Worm (Caenorhabditis elegans): ENCODE results near the gene gst-42.

DNA sequence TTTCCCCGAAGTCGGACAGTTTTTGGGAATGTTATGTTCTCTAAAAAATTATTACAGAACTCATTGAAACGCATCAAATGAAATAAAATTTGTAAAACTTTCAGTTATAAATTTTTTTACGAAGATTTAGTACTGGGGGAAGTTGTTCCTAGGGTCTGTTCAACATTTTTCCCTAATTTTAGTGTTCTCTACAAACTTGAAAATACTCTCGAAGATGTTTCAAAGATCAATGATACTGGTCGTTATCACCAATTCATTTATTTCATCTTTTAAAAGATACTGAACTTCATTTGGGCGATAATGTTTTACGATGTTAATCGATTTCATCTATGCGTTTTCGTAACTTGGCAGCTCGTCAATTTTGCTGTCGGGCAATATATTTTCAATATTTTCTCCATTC lies 25.5 kb downstream of the gst-42 start, which contains the start of gene C44C10.3:
- no peak for TF ChIP-seq him-1 (tag; optimal IDR thresholded peaks at IDR 0.05)
- no peak for TF ChIP-seq dao-5 (tag; optimal IDR thresholded peaks at IDR 0.05)
